Fruit fly (Drosophila melanogaster) whole organism, embryonic: ENCODE data around the gene CG12680.

ENCODE experiments used
- Aef1 ChIP-seq: fragments of 200-800 bp; sonication (Bioruptor generic); IDR thresholded peaks from 3 replicates; pipeline ENCODE4 v1.3.6; 2022; ENCODE audit warnings: missing biosample characterization, missing genetic modification characterization
- CG10147 ChIP-seq: fragments of 200-800 bp; sonication (Bioruptor generic); optimal IDR thresholded peaks from 2 replicates; lab custom pipeline; 2019; ENCODE audit warnings: missing biosample characterization, mild to moderate bottlenecking, missing genetic modification characterization, moderate library complexity
- CG10366 ChIP-seq: fragments of 200-800 bp; sonication (Bioruptor generic); IDR thresholded peaks from 2 replicates; pipeline ENCODE4 v1.3.6; 2022; ENCODE audit warnings: missing biosample characterization, missing genetic modification characterization
- CG10565 ChIP-seq: fragments of 200-800 bp; sonication (Bioruptor generic); optimal IDR thresholded peaks from 3 replicates; lab custom pipeline; 2016; ENCODE audit warnings: missing biosample characterization, mild to moderate bottlenecking, missing genetic modification characterization
- CG11504 ChIP-seq: fragments of 200-800 bp; sonication (Bioruptor generic); optimal IDR thresholded peaks from 3 replicates; lab custom pipeline; 2019; ENCODE audit warnings: missing biosample characterization, mild to moderate bottlenecking, missing genetic modification characterization, moderate library complexity
- CG12219 ChIP-seq: fragments of 200-800 bp; sonication (Bioruptor generic); optimal IDR thresholded peaks from 3 replicates; lab custom pipeline; 2018; ENCODE audit warnings: missing biosample characterization, mild to moderate bottlenecking, missing genetic modification characterization
- CG12391 ChIP-seq: fragments of 200-800 bp; sonication (Bioruptor generic); optimal IDR thresholded peaks from 3 replicates; lab custom pipeline; 2018; ENCODE audit warnings: missing biosample characterization, mild to moderate bottlenecking, missing genetic modification characterization, moderate library complexity
- CG14710 ChIP-seq: fragments of 200-800 bp; sonication (Bioruptor generic); optimal IDR thresholded peaks from 3 replicates; lab custom pipeline; 2019; ENCODE audit warnings: missing biosample characterization, mild to moderate bottlenecking, missing genetic modification characterization, moderate library complexity
- CG15269 ChIP-seq: fragments of 200-800 bp; sonication (Bioruptor generic); optimal IDR thresholded peaks from 2 replicates; lab custom pipeline; 2018; ENCODE audit warnings: missing biosample characterization, mild to moderate bottlenecking, missing genetic modification characterization, moderate library complexity
- CG15479 ChIP-seq: fragments of 200-800 bp; sonication (Bioruptor generic); optimal IDR thresholded peaks from 3 replicates; lab custom pipeline; 2019; ENCODE audit warnings: missing biosample characterization, mild to moderate bottlenecking, missing genetic modification characterization, moderate library complexity
- CG17361 ChIP-seq: fragments of 200-800 bp; sonication (Bioruptor generic); IDR thresholded peaks from 3 replicates; pipeline ENCODE4 v1.3.6; 2022; ENCODE audit warnings: missing biosample characterization, missing genetic modification characterization
- CG1792 ChIP-seq: fragments of 200-800 bp; sonication (Bioruptor generic); optimal IDR thresholded peaks from 2 replicates; lab custom pipeline; 2016; ENCODE audit warnings: missing biosample characterization, missing genetic modification characterization
- CG18476 ChIP-seq: fragments of 200-800 bp; sonication (Bioruptor generic); optimal IDR thresholded peaks from 2 replicates; lab custom pipeline; 2016; ENCODE audit warnings: missing biosample characterization, mild to moderate bottlenecking, missing genetic modification characterization
- CG31441 ChIP-seq: fragments of 200-800 bp; sonication (Bioruptor generic); IDR thresholded peaks from 2 replicates; pipeline ENCODE4 v1.3.6; 2022; ENCODE audit warnings: missing biosample characterization, missing genetic modification characterization
- CG7271 ChIP-seq: fragments of 200-800 bp; sonication (Bioruptor generic); optimal IDR thresholded peaks from 2 replicates; lab custom pipeline; 2018; ENCODE audit warnings: missing biosample characterization, mild to moderate bottlenecking, missing genetic modification characterization, moderate library complexity
- CG7786 ChIP-seq: fragments of 200-800 bp; sonication (Bioruptor generic); optimal IDR thresholded peaks from 2 replicates; lab custom pipeline; 2016; ENCODE audit warnings: missing biosample characterization, missing genetic modification characterization
- CG7839 ChIP-seq: fragments of 200-800 bp; sonication (Bioruptor generic); optimal IDR thresholded peaks from 3 replicates; lab custom pipeline; 2018; ENCODE audit warnings: missing biosample characterization, mild to moderate bottlenecking, missing genetic modification characterization, moderate library complexity
- CG8281 ChIP-seq: fragments of 200-800 bp; sonication (Bioruptor generic); optimal IDR thresholded peaks from 2 replicates; lab custom pipeline; 2018; ENCODE audit warnings: missing biosample characterization, mild to moderate bottlenecking, missing genetic modification characterization, moderate library complexity
- CG9727 ChIP-seq: fragments of 200-800 bp; sonication (Bioruptor generic); optimal IDR thresholded peaks from 3 replicates; lab custom pipeline; 2017; ENCODE audit warnings: missing biosample characterization, mild to moderate bottlenecking, missing genetic modification characterization
- D ChIP-seq, 2 experiments: fragments of 200-800 bp in 1 of 2; fragments of >200 bp in 1 of 2; sonication (Bioruptor generic) in 1 of 2; optimal IDR thresholded peaks; 2 replicates in 1 of 2; 3 replicates in 1 of 2; lab custom pipeline; 2017; ENCODE audit warnings: mild to moderate bottlenecking in 1 of 2, missing biosample characterization in 1 of 2, missing genetic modification characterization in 1 of 2, missing genetic modification reagents in 1 of 2
- Gsc ChIP-seq: fragments of 200-800 bp; sonication (Bioruptor generic); IDR thresholded peaks from 2 replicates; pipeline ENCODE4 v1.3.6; 2022; ENCODE audit warnings: missing biosample characterization, missing genetic modification characterization
- H2.0 ChIP-seq: fragments of 200-800 bp; sonication (Bioruptor generic); IDR thresholded peaks from 2 replicates; pipeline ENCODE4 v1.3.6; 2022; ENCODE audit warnings: missing biosample characterization, missing genetic modification characterization
- HLH3B ChIP-seq: fragments of 200-800 bp; sonication (Bioruptor generic); IDR thresholded peaks from 2 replicates; pipeline ENCODE4 v1.3.6; 2022; ENCODE audit warnings: missing biosample characterization, missing genetic modification characterization
- Jarid2 ChIP-seq: fragments of 200-800 bp; sonication (Bioruptor generic); optimal IDR thresholded peaks from 3 replicates; lab custom pipeline; 2017; ENCODE audit warnings: mild to moderate bottlenecking, missing biosample characterization, missing genetic modification reagents, missing genetic modification characterization
- Lim3 ChIP-seq: fragments of 200-800 bp; sonication (Bioruptor generic); IDR thresholded peaks from 2 replicates; pipeline ENCODE4 v1.3.6; 2022; ENCODE audit warnings: missing biosample characterization, missing genetic modification characterization
- ab ChIP-seq: fragments of 200-800 bp; sonication (Bioruptor generic); optimal IDR thresholded peaks from 2 replicates; lab custom pipeline; 2016; ENCODE audit warnings: missing biosample characterization, missing genetic modification characterization
- ato ChIP-seq: fragments of 200-800 bp; sonication (Bioruptor generic); IDR thresholded peaks from 2 replicates; pipeline ENCODE4 v1.3.6; 2022; ENCODE audit warnings: missing biosample characterization, missing genetic modification characterization; ENCODE audit not compliant: partially characterized antibody
- az2 ChIP-seq: fragments of 200-800 bp; sonication (Bioruptor generic); optimal IDR thresholded peaks from 3 replicates; lab custom pipeline; 2016; ENCODE audit warnings: missing biosample characterization, missing genetic modification characterization
- cg ChIP-seq: fragments of 200-800 bp; sonication (Bioruptor generic); optimal IDR thresholded peaks from 3 replicates; lab custom pipeline; 2019; ENCODE audit warnings: missing biosample characterization, mild to moderate bottlenecking, missing genetic modification characterization, moderate library complexity
- croc ChIP-seq: fragments of 200-800 bp; sonication (Bioruptor generic); conservative IDR thresholded peaks from 3 replicates; pipeline ENCODE4 v1.3.6; 2022; ENCODE audit warnings: missing biosample characterization, missing genetic modification characterization
- en ChIP-seq: fragments of 200-800 bp; sonication (Bioruptor generic); optimal IDR thresholded peaks from 2 replicates; lab custom pipeline; 2016; ENCODE audit warnings: missing biosample characterization, missing genetic modification characterization
- gce ChIP-seq: fragments of 200-800 bp; sonication (Bioruptor generic); IDR thresholded peaks from 3 replicates; pipeline ENCODE4 v1.3.6; 2022; ENCODE audit warnings: missing biosample characterization, missing genetic modification characterization
- grau ChIP-seq: fragments of 200-800 bp; optimal IDR thresholded peaks from 3 replicates; lab custom pipeline; 2019; ENCODE audit warnings: missing biosample characterization, mild to moderate bottlenecking, missing genetic modification characterization, moderate library complexity
- gt ChIP-seq: fragments of 200-800 bp; sonication (Bioruptor generic); IDR thresholded peaks from 2 replicates; pipeline ENCODE4 v1.3.6; 2022; ENCODE audit warnings: missing biosample characterization, missing genetic modification characterization
- ham ChIP-seq: fragments of 200-800 bp; sonication (Bioruptor generic); IDR thresholded peaks from 2 replicates; pipeline ENCODE4 v1.3.6; 2022; ENCODE audit warnings: missing biosample characterization, missing genetic modification characterization
- kah ChIP-seq: fragments of 200-800 bp; sonication (Bioruptor generic); optimal IDR thresholded peaks from 2 replicates; lab custom pipeline; 2018; ENCODE audit warnings: missing biosample characterization, mild to moderate bottlenecking, missing genetic modification characterization
- kni ChIP-seq: fragments of 200-800 bp; sonication (Bioruptor generic); optimal IDR thresholded peaks from 3 replicates; lab custom pipeline; 2017; ENCODE audit warnings: mild to moderate bottlenecking, missing biosample characterization, missing genetic modification reagents, missing genetic modification characterization
- pnt ChIP-seq: fragments of 200-800 bp; sonication (Bioruptor generic); optimal IDR thresholded peaks from 3 replicates; lab custom pipeline; 2016; ENCODE audit warnings: missing biosample characterization, missing genetic modification characterization
- pros ChIP-seq: fragments of 200-800 bp; sonication (Bioruptor generic); optimal IDR thresholded peaks from 3 replicates; lab custom pipeline; 2019; ENCODE audit warnings: missing biosample characterization, mild to moderate bottlenecking, missing genetic modification characterization, moderate library complexity
- repo ChIP-seq: fragments of 200-800 bp; sonication (Bioruptor generic); optimal IDR thresholded peaks from 2 replicates; lab custom pipeline; 2016; ENCODE audit warnings: missing biosample characterization, missing genetic modification characterization
- sc ChIP-seq, 3 experiments: fragments of >200 bp in 2 of 3; fragments of 200-800 bp in 1 of 3; sonication (Bioruptor generic) in 1 of 3; optimal IDR thresholded peaks; 2 replicates in 2 of 3; 3 replicates in 1 of 3; lab custom pipeline; 2017; ENCODE audit warnings: mild to moderate bottlenecking in 1 of 3, missing biosample characterization in 1 of 3, missing genetic modification characterization in 1 of 3, missing genetic modification reagents in 1 of 3
- scrt ChIP-seq: fragments of 200-800 bp; sonication (Bioruptor generic); optimal IDR thresholded peaks from 2 replicates; lab custom pipeline; 2018; ENCODE audit warnings: missing biosample characterization, mild to moderate bottlenecking, missing genetic modification characterization, moderate library complexity
- sim ChIP-seq: fragments of 200-800 bp; sonication (Bioruptor generic); IDR thresholded peaks from 2 replicates; pipeline ENCODE4 v1.3.6; 2022; ENCODE audit warnings: missing biosample characterization, missing genetic modification characterization
- sna ChIP-seq: fragments of 200-800 bp; sonication (Bioruptor generic); IDR thresholded peaks from 2 replicates; pipeline ENCODE4 v1.3.6; 2022; ENCODE audit warnings: missing biosample characterization, missing genetic modification characterization; ENCODE audit not compliant: partially characterized antibody
- ssp ChIP-seq: fragments of 200-800 bp; sonication (Bioruptor generic); IDR thresholded peaks from 2 replicates; pipeline ENCODE4 v1.3.6; 2022; ENCODE audit warnings: missing biosample characterization, missing genetic modification characterization
- tll ChIP-seq, 2 experiments: fragments of 200-800 bp in 1 of 2; fragments of >200 bp in 1 of 2; sonication (Bioruptor generic) in 1 of 2; optimal IDR thresholded peaks; 2 replicates each; lab custom pipeline; 2017 to 2019; ENCODE audit warnings: missing biosample characterization in 2 of 2, missing genetic modification characterization in 2 of 2, mild to moderate bottlenecking in 1 of 2, moderate library complexity in 1 of 2
- tx ChIP-seq: fragments of 200-800 bp; sonication (Bioruptor generic); optimal IDR thresholded peaks from 2 replicates; lab custom pipeline; 2016; ENCODE audit warnings: missing biosample characterization, missing genetic modification characterization
- unc-4 ChIP-seq: fragments of 200-800 bp; sonication (Bioruptor generic); IDR thresholded peaks from 2 replicates; pipeline ENCODE4 v1.3.6; 2022; ENCODE audit warnings: missing biosample characterization, missing genetic modification characterization; ENCODE audit not compliant: partially characterized antibody
- vnd ChIP-seq: fragments of 200-800 bp; sonication (Bioruptor generic); IDR thresholded peaks from 3 replicates; pipeline ENCODE4 v1.3.6; 2022; ENCODE audit warnings: missing biosample characterization, missing genetic modification characterization; ENCODE audit not compliant: partially characterized antibody
- yki ChIP-seq: fragments of >200 bp; optimal IDR thresholded peaks from 3 replicates; lab custom pipeline; 2018

CG12680 gene

dm6 chrX:5046895-5047306 lies 49.7 kb downstream of the CG12680 start (continued):
- no peak for TF ChIP-seq HLH3B
- no peak for TF ChIP-seq grau
- no peak for TF ChIP-seq sim (GFP tag; lab: Robert Waterston, UW)
- TF ChIP-seq CG10147 (GFP tag; lab: Kevin White, UChicago), result no peak
- peak; percentile 92 for TF ChIP-seq cg
- no peak for TF ChIP-seq H2.0 (GFP tag; lab: Robert Waterston, UW)
- TF ChIP-seq tx, result no peak
- TF ChIP-seq ato (GFP tag; lab: Robert Waterston, UW), result no peak
- 0 out of 3 replicates have a peak, but pooled peaks have one; percentile 3 for TF ChIP-seq CG17361 (GFP tag; lab: Robert Waterston, UW)
- no peak for TF ChIP-seq az2 (GFP tag; lab: Kevin White, UChicago)
- no peak for TF ChIP-seq kah (GFP tag; lab: Kevin White, UChicago)
- no peak for TF ChIP-seq CG10366
- TF ChIP-seq pnt (GFP tag; lab: Kevin White, UChicago), result no peak
- no peak for TF ChIP-seq D (optimal IDR thresholded peaks at IDR 0.05; lab: Kevin White, UChicago)
- no peak for TF ChIP-seq D (GFP tag; optimal IDR thresholded peaks at IDR 0.05; lab: Kevin White, UChicago)
- TF ChIP-seq Aef1 (GFP tag; lab: Robert Waterston, UW), result no peak
- no peak for TF ChIP-seq croc
- TF ChIP-seq yki (lab: Kevin White, UChicago), result peak; percentile 30
- TF ChIP-seq en, result no peak
- TF ChIP-seq CG9727 (GFP tag; lab: Kevin White, UChicago), result no peak
- TF ChIP-seq CG14710 (tag; lab: Kevin White, UChicago), result no peak
- no peak for TF ChIP-seq CG7839 (tag; lab: Kevin White, UChicago)
- TF ChIP-seq ab, result no peak
- TF ChIP-seq Lim3 (GFP tag; lab: Robert Waterston, UW), result no peak
- TF ChIP-seq CG7786 (GFP tag; lab: Kevin White, UChicago), result no peak
- no peak for TF ChIP-seq CG12219
- TF ChIP-seq CG1792 (GFP tag; lab: Kevin White, UChicago), result no peak
- TF ChIP-seq pros (GFP tag; lab: Kevin White, UChicago), result peak; percentile 71
- TF ChIP-seq sna (GFP tag; lab: Robert Waterston, UW), result 0 out of 2 replicates have a peak, but pooled peaks have one; percentile 15
- no peak for TF ChIP-seq CG11504
- TF ChIP-seq sc (optimal IDR thresholded peaks at IDR 0.05; lab: Kevin White, UChicago), result no peak
- no peak for TF ChIP-seq sc (GFP tag; optimal IDR thresholded peaks at IDR 0.05; lab: Kevin White, UChicago)
- TF ChIP-seq repo, result no peak
- TF ChIP-seq CG12391, result no peak
- no peak for TF ChIP-seq unc-4 (GFP tag; lab: Robert Waterston, UW)
- no peak for TF ChIP-seq scrt (GFP tag; lab: Kevin White, UChicago)
- no peak for TF ChIP-seq CG15269 (tag; lab: Kevin White, UChicago)
- no peak for TF ChIP-seq vnd (GFP tag; lab: Robert Waterston, UW)
- TF ChIP-seq CG10565 (GFP tag; lab: Kevin White, UChicago), result no peak
- TF ChIP-seq gt (GFP tag; lab: Robert Waterston, UW), result no peak
- no peak for TF ChIP-seq Gsc
- TF ChIP-seq ssp (GFP tag; lab: Robert Waterston, UW), result no peak
- no peak for TF ChIP-seq CG8281 (tag; lab: Kevin White, UChicago)
- no peak for TF ChIP-seq CG7271 (tag; lab: Kevin White, UChicago)
- TF ChIP-seq gce, result no peak
- TF ChIP-seq ham (GFP tag; lab: Robert Waterston, UW), result no peak
- TF ChIP-seq kni (GFP tag; lab: Kevin White, UChicago), result peak; percentile 61
- TF ChIP-seq CG15479, result no peak
- no peak for TF ChIP-seq CG31441 (GFP tag; lab: Robert Waterston, UW)
- peak in 1 of 2 experiments; percentile 34 for TF ChIP-seq tll (GFP tag; optimal IDR thresholded peaks at IDR 0.05; lab: Kevin White, UChicago)
- TF ChIP-seq CG18476, result no peak
- no peak for TF ChIP-seq Jarid2 (GFP tag; lab: Kevin White, UChicago)
